Fruit fly (Drosophila melanogaster): Measurements from ENCODE around the gene CG11251.

CG11251 gene

dm6 chr3L:13099151-13099550 lies 9.4 kb upstream of the CG11251 start:
- no peak for TF ChIP-seq CTCF (optimal IDR thresholded peaks at IDR 0.05)
- no peak for TF ChIP-seq CG8478 (optimal IDR thresholded peaks at IDR 0.05)

- TF ChIP-seq CTCF (optimal IDR thresholded peaks at IDR 0.05): no peak
These were observed 2.6 kb downstream of the CG11251 start, which contains the start of gene CG17300 for dm6 chr3L:13087189-13087588. Gene CG17300, minus strand, starts transcription at chr3L:13087289.

DNA sequence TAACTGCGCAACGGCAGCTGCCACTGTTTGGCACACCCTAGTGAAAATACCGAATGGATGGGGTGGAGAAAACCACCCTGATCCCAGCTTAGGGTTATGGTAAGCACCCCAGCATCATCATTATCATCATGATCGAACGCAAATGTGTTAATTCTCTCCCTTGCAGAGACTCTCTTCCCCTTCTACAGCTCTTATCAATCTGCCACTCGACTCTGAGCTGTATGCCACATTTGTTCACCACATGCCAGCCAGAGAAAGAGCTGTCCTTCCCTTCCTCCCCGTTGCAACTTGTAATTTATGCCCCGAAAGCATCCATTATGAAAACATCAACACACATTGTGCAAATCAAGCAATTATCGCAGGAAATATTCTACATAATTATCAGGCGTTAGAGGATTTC lies 5.3 kb downstream of the CG11251 start:
- TF ChIP-seq CTCF (optimal IDR thresholded peaks at IDR 0.05) (no peak), CG8478 (optimal IDR thresholded peaks at IDR 0.05) (no peak)

dm6 chr3L:13083432-13083831 lies 6.3 kb downstream of the CG11251 start:
- TF ChIP-seq CTCF (optimal IDR thresholded peaks at IDR 0.05) (no peak), CG8478 (optimal IDR thresholded peaks at IDR 0.05) (no peak)

DNA sequence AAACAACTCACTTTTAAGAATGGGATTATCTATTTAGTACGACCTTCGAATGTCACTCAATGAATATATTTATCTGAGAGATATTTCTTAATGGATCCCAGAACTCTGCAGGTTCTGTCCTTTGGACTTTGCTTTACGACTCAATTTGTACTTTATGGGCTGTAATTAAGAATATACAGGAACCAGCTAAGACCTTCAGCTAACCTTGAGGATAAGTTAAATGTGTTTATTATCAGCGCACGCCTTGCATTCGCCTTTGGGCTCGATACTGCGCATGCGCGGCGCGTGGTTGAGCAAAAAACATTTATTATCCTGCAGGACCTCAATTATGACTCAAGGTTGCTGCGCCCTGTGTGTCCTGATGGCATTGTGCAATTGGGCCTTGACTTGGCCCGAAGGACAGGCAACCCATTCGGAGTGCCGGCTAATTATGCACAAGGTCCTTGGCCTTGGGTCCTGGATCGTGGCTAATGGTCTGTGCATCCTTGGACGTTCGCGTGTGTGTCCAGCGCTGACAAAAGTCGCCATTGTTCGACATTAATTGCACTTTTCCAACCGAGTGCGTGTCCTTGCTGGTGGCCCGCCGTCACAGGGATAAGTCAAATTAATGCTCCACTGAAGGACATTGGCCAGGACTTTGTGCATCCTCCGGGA lies 8.4 kb downstream of the CG11251 start:
- TF ChIP-seq CG8478 (optimal IDR thresholded peaks at IDR 0.05): no peak
- TF ChIP-seq CTCF (optimal IDR thresholded peaks at IDR 0.05): no peak

dm6 chr3L:13080418-13080817 lies 9.4 kb downstream of the CG11251 start:
- TF ChIP-seq CG8478 (optimal IDR thresholded peaks at IDR 0.05) (no peak), CTCF (optimal IDR thresholded peaks at IDR 0.05) (no peak)

- TF ChIP-seq CG8478 (optimal IDR thresholded peaks at IDR 0.05) (no peak), CTCF (optimal IDR thresholded peaks at IDR 0.05) (no peak)
These were observed 12.4 kb downstream of the CG11251 start for dm6 chr3L:13077326-13077725.

dm6 chr3L:13074084-13074624 lies 15.6 kb downstream of the CG11251 start:
- TF ChIP-seq CTCF (optimal IDR thresholded peaks at IDR 0.05) (no peak), CG8478 (optimal IDR thresholded peaks at IDR 0.05) (no peak)

- TF ChIP-seq CG8478 (optimal IDR thresholded peaks at IDR 0.05) (no peak), CTCF (optimal IDR thresholded peaks at IDR 0.05) (no peak)
These were observed 21.5 kb downstream of the CG11251 start for dm6 chr3L:13068293-13068692.

dm6 chr3L:13066220-13066619 lies 23.5 kb downstream of the CG11251 start:
- no peak for TF ChIP-seq CTCF (optimal IDR thresholded peaks at IDR 0.05)
- no peak for TF ChIP-seq CG8478 (optimal IDR thresholded peaks at IDR 0.05)

DNA sequence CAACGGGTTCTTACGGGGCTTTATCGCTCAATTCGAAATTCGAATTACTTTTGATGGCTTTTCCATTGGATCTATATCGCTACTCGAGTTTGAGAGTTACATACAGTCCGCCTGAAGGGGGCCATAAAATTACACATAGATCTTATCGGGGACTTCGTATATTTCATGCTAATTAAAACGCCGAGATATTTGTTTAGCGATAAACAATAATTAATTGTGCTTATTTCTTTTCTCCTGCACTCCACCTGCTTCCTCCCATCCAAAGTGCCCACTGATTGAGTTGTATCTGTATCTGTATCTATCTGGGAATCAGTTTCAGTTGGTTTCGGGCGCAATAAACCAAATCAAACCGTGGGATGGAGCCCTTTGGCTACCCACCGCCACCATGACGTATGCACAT lies 24.1 kb downstream of the CG11251 start:
- no peak for TF ChIP-seq CG8478 (optimal IDR thresholded peaks at IDR 0.05)
- no peak for TF ChIP-seq CTCF (optimal IDR thresholded peaks at IDR 0.05)

- TF ChIP-seq CTCF (optimal IDR thresholded peaks at IDR 0.05) (no peak), CG8478 (optimal IDR thresholded peaks at IDR 0.05) (no peak)
These were observed 24.8 kb downstream of the CG11251 start for dm6 chr3L:13064935-13065334.

dm6 chr3L:13064346-13064745 lies 25.4 kb downstream of the CG11251 start:
- TF ChIP-seq CTCF (optimal IDR thresholded peaks at IDR 0.05) (no peak), CG8478 (optimal IDR thresholded peaks at IDR 0.05) (no peak)

dm6 chr3L:13062746-13063145 lies 27.0 kb downstream of the CG11251 start, which contains the start of gene CG34429:
Gene CG34429, plus strand, starts transcription at chr3L:13063046.
- no peak for TF ChIP-seq CTCF (optimal IDR thresholded peaks at IDR 0.05)
- TF ChIP-seq CG8478 (optimal IDR thresholded peaks at IDR 0.05): no peak

DNA sequence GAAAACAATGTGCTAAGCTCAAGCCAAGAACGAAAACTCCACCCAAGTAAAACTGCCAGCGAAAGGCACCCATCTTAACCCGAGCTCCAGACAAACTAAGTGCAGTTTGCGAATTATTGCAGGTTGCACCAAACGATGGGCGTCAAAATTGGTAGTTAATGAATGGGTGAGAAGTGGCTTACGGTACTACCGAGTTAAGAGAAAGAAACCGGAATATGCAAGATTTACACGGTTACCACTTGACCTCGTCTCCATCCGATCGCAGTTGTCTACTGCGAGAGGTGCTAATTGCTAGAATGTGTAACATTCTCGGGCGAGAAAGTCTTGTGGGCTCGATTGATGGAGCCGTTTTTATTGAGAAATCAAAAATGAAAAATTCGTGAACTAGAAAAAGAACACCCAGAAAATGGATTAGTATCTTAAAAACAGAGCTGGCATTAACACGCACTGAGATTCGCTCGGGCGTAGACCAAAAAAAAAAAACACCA lies 28.4 kb downstream of the CG11251 start, which contains the start of the genes CG14115 and CG34428:
CG14115 (minus strand) TSS at position 101 of the 488 bp plus-strand sequence.
CG34428 (plus strand) TSS at position 438 of the 488 bp plus-strand sequence.
- TF ChIP-seq CG8478 (optimal IDR thresholded peaks at IDR 0.05) (no peak), CTCF (optimal IDR thresholded peaks at IDR 0.05) (no peak)

DNA sequence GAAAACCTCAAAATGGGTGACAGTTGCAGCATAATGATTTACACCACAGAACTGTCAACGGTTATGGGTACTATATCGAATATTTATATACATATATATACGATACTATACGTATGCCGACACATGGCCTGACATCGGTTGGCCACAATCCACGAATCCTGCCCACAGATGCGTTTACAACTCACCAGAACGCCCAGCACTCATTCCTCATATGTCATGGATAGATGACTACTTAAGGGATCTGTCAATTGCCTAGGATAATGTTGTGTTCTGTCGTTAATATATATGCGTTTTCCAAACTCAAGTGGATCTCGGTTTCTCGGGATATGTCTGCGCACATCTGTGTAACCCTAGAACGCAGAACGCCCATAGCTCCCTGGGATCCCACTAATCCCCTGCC lies 31.3 kb downstream of the CG11251 start:
- TF ChIP-seq CTCF (optimal IDR thresholded peaks at IDR 0.05): no peak
- no peak for TF ChIP-seq CG8478 (optimal IDR thresholded peaks at IDR 0.05)
